Worm (Caenorhabditis elegans) whole organism, mixed stage, embryonic: Measurements from ENCODE around the gene mthf-1.

Source experiments
- unc-62 ChIP-seq: fragments of 150-350 bp; optimal IDR thresholded peaks from 2 replicates; lab custom pipeline; 2014; ENCODE audit warnings: missing biosample characterization, missing genetic modification reagents, missing genetic modification characterization
- ztf-11 ChIP-seq: fragments of 150-350 bp; optimal IDR thresholded peaks from 2 replicates; lab custom pipeline; 2014; ENCODE audit warnings: missing biosample characterization, missing genetic modification characterization

ce11 chrII:7808950-7809349 lies 31.3 kb upstream of the mthf-1 start:
- TF ChIP-seq unc-62 (GFP tag; lab: Kevin White, UChicago), result no peak
- no peak for TF ChIP-seq ztf-11
